Worm (Caenorhabditis elegans) whole organism, mixed stage, embryonic: ENCODE data around the gene F09F9.3.

ENCODE experiments used
- hlh-1 ChIP-seq: fragments of 150-350 bp; optimal IDR thresholded peaks from 2 replicates; lab custom pipeline; 2014; ENCODE audit warnings: missing biosample characterization, missing genetic modification reagents, missing genetic modification characterization
- lsy-2 ChIP-seq: fragments of 150-350 bp; optimal IDR thresholded peaks from 2 replicates; lab custom pipeline; 2014; ENCODE audit warnings: missing biosample characterization, missing genetic modification characterization
- snpc-4 ChIP-seq: fragments of 150-350 bp; optimal IDR thresholded peaks from 2 replicates; lab custom pipeline; 2014; ENCODE audit warnings: missing biosample characterization, missing genetic modification characterization
- sptf-1 ChIP-seq: sonication (generic microtip); optimal IDR thresholded peaks from 2 replicates; lab custom pipeline; 2017; ENCODE audit warnings: mild to moderate bottlenecking, missing genetic modification characterization, moderate library complexity, missing compliant biosample characterization
- ztf-11 ChIP-seq: fragments of 150-350 bp; optimal IDR thresholded peaks from 2 replicates; lab custom pipeline; 2014; ENCODE audit warnings: missing biosample characterization, missing genetic modification characterization

DNA sequence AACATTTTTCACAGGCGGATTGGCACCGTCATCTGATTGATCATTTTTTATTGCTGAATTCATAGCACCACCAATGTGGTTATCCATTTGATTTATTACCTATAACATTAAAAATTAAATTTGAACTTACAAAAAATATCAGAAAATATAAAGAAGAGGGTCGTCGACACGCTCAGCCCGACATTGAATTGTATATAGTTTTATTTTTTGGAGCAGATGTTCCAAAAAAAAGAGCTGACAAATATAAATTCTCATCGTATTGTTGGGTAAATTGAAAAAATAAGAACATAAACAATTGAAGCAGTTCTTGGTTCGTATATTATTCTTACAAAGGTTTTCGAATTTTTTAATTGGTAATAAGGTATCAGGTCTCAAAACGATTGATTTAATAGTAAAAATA lies 16.4 kb downstream of the F09F9.3 start, which contains the start of gene R02E4.1:
- TF ChIP-seq snpc-4: no peak
- no peak for TF ChIP-seq ztf-11 (tag; lab: Kevin White, UChicago)
- no peak for TF ChIP-seq sptf-1 (tag; lab: Kevin White, UChicago)
- no peak for TF ChIP-seq hlh-1 (tag; lab: Kevin White, UChicago)
- TF ChIP-seq lsy-2 (tag; lab: Kevin White, UChicago): no peak
